Worm (Caenorhabditis elegans) whole organism, midembryonic: Measurements from ENCODE around the gene mks-3.
A peak's percentile ranks its signal among the peaks of the same experiment; 100 is the strongest.

Experiments
- T22C8.4 ChIP-seq: fragments of 200-800 bp; sonication (Bioruptor generic); IDR thresholded peaks from 2 replicates; pipeline ENCODE4 v1.3.6; 2022; ENCODE audit warnings: missing genetic modification characterization, missing compliant biosample characterization
- cog-1 ChIP-seq: sonication (generic microtip); optimal IDR thresholded peaks from 2 replicates; lab custom pipeline; 2016; ENCODE audit warnings: missing genetic modification characterization, missing compliant biosample characterization
- flt-1 ChIP-seq: fragments of 200-800 bp; sonication (Bioruptor generic); IDR thresholded peaks from 2 replicates; pipeline ENCODE4 v1.3.6; 2022; ENCODE audit warnings: missing genetic modification characterization, missing compliant biosample characterization
- klf-2 ChIP-seq: fragments of 200-800 bp; sonication (Bioruptor generic); conservative IDR thresholded peaks from 2 replicates; pipeline ENCODE4 v1.3.6; 2022; ENCODE audit warnings: missing genetic modification reagents, missing genetic modification characterization, missing compliant biosample characterization
- med-1 ChIP-seq: sonication (generic microtip); optimal IDR thresholded peaks from 2 replicates; lab custom pipeline; 2017; ENCODE audit warnings: missing genetic modification characterization, mild to moderate bottlenecking, missing compliant biosample characterization, antibody characterized with exemption, missing genetic modification reagents; ENCODE audit not compliant: insufficient read depth
- ref-1 ChIP-seq: fragments of 200-800 bp; sonication (Bioruptor generic); conservative IDR thresholded peaks from 2 replicates; pipeline ENCODE4 v1.3.6; 2022; ENCODE audit warnings: missing genetic modification reagents, missing genetic modification characterization, missing compliant biosample characterization
- ztf-23 ChIP-seq: fragments of 200-800 bp; sonication (Bioruptor generic); IDR thresholded peaks from 2 replicates; pipeline ENCODE4 v1.3.6; 2022; ENCODE audit warnings: missing genetic modification reagents, missing genetic modification characterization, missing compliant biosample characterization
- ztf-29 ChIP-seq: fragments of 200-800 bp; sonication (Bioruptor generic); IDR thresholded peaks from 2 replicates; pipeline ENCODE4 v1.3.6; 2022; ENCODE audit warnings: missing genetic modification reagents, missing genetic modification characterization, missing compliant biosample characterization

ce11 chrII:7615318-7615891 lies 31.9 kb upstream of the mks-3 start:
- TF ChIP-seq ref-1 (GFP tag; lab: Robert Waterston, UW), result no peak
- no peak for TF ChIP-seq ztf-29 (GFP tag; lab: Robert Waterston, UW)
- no peak for TF ChIP-seq flt-1
- no peak for TF ChIP-seq ztf-23 (GFP tag; lab: Robert Waterston, UW)
- peak; percentile 43; the same call in 1 of the 2 replicates for TF ChIP-seq T22C8.4 (GFP tag; lab: Robert Waterston, UW)
- no peak for TF ChIP-seq klf-2 (GFP tag; lab: Robert Waterston, UW)
- no peak for TF ChIP-seq cog-1 (tag; lab: Kevin White, UChicago)
- no peak for TF ChIP-seq med-1
